Fruit fly (Drosophila melanogaster): ENCODE measurements around the gene CG43085.

CG43085 gene

DNA sequence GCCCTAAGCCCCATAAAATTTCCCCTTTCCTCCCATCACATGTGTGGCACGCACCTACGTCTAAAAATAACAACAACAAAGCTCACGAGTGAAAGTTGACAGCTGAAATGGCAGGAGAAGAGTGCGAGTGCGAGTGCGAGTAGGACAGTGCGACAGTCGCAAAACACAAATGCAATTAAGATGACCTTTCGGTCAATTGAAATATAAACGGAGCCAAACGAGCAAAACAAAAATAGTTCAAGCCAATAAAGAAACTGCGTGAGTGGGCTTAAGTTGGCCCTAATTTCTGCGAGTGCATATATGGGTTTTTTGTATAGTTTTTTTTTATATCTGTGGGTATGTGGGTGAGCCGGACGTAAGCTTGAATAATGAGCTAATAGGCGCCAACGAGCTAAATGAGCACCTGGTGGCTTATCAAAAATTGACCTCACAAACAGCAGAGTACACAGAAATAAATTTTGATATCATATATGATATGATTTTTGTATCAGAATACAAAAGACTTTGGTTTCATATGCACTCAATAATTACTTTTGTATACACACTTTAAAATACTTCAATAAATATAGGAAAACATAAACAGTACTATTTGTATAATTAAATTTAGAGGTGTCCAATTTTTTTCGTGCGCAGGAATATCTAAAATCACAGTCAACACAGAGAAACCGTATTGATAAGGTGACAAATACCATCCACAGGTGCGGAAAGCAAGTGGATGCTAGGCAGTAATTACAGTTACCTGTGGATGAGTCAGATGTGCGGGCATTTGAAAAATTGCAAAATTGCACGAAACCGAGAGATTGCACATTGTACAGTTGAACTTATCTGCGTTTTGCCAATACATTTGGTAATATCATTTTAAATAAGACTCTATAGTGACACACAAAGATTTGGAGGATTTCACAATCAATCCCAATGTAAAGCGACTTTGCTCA, 5.4 kb upstream of the CG43085 start (continued):
- TF ChIP-seq Eip75B (GFP tag; optimal IDR thresholded peaks at IDR 0.05) (no peak), ss (GFP tag; optimal IDR thresholded peaks at IDR 0.05) (no peak), pdm3 (GFP tag; optimal IDR thresholded peaks at IDR 0.05) (no peak), vri (GFP tag; optimal IDR thresholded peaks at IDR 0.05) (peak; percentile 53), CG3919 (GFP tag; optimal IDR thresholded peaks at IDR 0.05) (peak; percentile 13), net (GFP tag; optimal IDR thresholded peaks at IDR 0.05) (no peak), Blimp-1 (GFP tag; optimal IDR thresholded peaks at IDR 0.05) (no peak), fd85E (GFP tag; optimal IDR thresholded peaks at IDR 0.05) (no peak), svp (GFP tag) (peak; percentile 33), CG6163 (GFP tag; IDR thresholded peaks at IDR 0.05) (no peak), Ets96B (tag; optimal IDR thresholded peaks at IDR 0.05) (no peak), spab (GFP tag; optimal IDR thresholded peaks at IDR 0.05) (no peak), Lpt (GFP tag; optimal IDR thresholded peaks at IDR 0.05) (no peak), Sox102F (GFP tag; optimal IDR thresholded peaks at IDR 0.05) (no peak), Eip78C (GFP tag) (peak; percentile 57), OdsH (GFP tag; optimal IDR thresholded peaks at IDR 0.05) (no peak)

DNA sequence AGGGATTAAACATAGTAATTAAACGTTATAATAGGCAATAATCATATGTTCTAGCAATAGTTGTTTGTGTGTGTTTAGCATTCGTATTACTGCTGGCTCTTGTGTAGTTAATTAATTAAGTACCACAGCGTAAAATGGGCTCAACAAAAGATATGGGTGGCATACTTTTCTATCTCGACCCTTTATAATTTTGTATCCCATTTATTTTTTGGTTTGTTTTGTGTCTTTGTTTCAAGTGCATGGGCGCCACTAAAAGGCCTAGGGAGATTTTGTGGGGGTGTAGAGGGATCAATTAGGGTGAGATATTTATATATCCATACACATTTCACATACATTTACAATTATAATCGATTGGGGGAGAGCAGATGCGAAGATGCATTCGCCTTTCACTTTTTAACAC, 1.0 kb upstream of the CG43085 start:
- no peak for TF ChIP-seq CG32006 (GFP tag; optimal IDR thresholded peaks at IDR 0.05)
- TF ChIP-seq svp (GFP tag) = no peak
- TF ChIP-seq CG15336 (GFP tag; IDR thresholded peaks at IDR 0.05) = no peak
- TF ChIP-seq CG11902 (GFP tag; optimal IDR thresholded peaks at IDR 0.05) = no peak

dm6 chr3L:17644906-17645244, 1.7 kb downstream of the CG43085 start, which contains the start of gene Pep:
TSS of gene Pep (minus strand) at chr3L:17645036.
- no peak for TF ChIP-seq CG8632 (GFP tag; optimal IDR thresholded peaks at IDR 0.05)
- peak; percentile 52 for TF ChIP-seq Eip75B (GFP tag; optimal IDR thresholded peaks at IDR 0.05)
- no peak for TF ChIP-seq dac (GFP tag; optimal IDR thresholded peaks at IDR 0.05)
- TF ChIP-seq CG10631 (GFP tag; optimal IDR thresholded peaks at IDR 0.05) = peak; percentile 5
- TF ChIP-seq spab (GFP tag; optimal IDR thresholded peaks at IDR 0.05) = no peak
- no peak for TF ChIP-seq ss (GFP tag; optimal IDR thresholded peaks at IDR 0.05)
- TF ChIP-seq Sox14 (GFP tag; optimal IDR thresholded peaks at IDR 0.05) = peak; percentile 54
- peak; percentile 51 for TF ChIP-seq vri (GFP tag; optimal IDR thresholded peaks at IDR 0.05)
- peak; percentile 18; the same call in 1 of the 3 replicates for TF ChIP-seq CG8119 (GFP tag; IDR thresholded peaks at IDR 0.05)
- peak; percentile 17 for TF ChIP-seq CG6854 (GFP tag; optimal IDR thresholded peaks at IDR 0.05)
- peak; percentile 32 for TF ChIP-seq dsx (GFP tag; optimal IDR thresholded peaks at IDR 0.05; ENCODE audit: poor library complexity, severe bottlenecking)
- TF ChIP-seq CG3032 (tag; optimal IDR thresholded peaks at IDR 0.05) = peak; percentile 24
- TF ChIP-seq fd85E (GFP tag; optimal IDR thresholded peaks at IDR 0.05) = no peak
- TF ChIP-seq CG8319 (GFP tag; optimal IDR thresholded peaks at IDR 0.05) = no peak
- TF ChIP-seq esn (GFP tag; optimal IDR thresholded peaks at IDR 0.05) = peak; percentile 56
- TF ChIP-seq CG34406 (GFP tag; optimal IDR thresholded peaks at IDR 0.05) = no peak
- peak; percentile 14 for TF ChIP-seq cyc (GFP tag; optimal IDR thresholded peaks at IDR 0.05)
- TF ChIP-seq Hr39 (GFP tag; optimal IDR thresholded peaks at IDR 0.05) = peak; percentile 17
- TF ChIP-seq CG10669 (GFP tag; optimal IDR thresholded peaks at IDR 0.05) = no peak
- TF ChIP-seq lz (GFP tag; optimal IDR thresholded peaks at IDR 0.05) = peak; percentile 50
- TF ChIP-seq CG11902 (GFP tag; optimal IDR thresholded peaks at IDR 0.05) = no peak
- TF ChIP-seq CG6792 (GFP tag; optimal IDR thresholded peaks at IDR 0.05) = peak; percentile 7
- TF ChIP-seq Met (GFP tag; optimal IDR thresholded peaks at IDR 0.05) = peak; percentile 35
- TF ChIP-seq Gug (GFP tag; IDR thresholded peaks at IDR 0.05) = no peak
- TF ChIP-seq topi (GFP tag; optimal IDR thresholded peaks at IDR 0.05) = peak; percentile 16
- no peak for TF ChIP-seq CG11294 (GFP tag; IDR thresholded peaks at IDR 0.05)
- no peak for TF ChIP-seq Smox (GFP tag; optimal IDR thresholded peaks at IDR 0.05)
- peak; percentile 55 for TF ChIP-seq svp (GFP tag)
- peak; percentile 0 for TF ChIP-seq achi (GFP tag; optimal IDR thresholded peaks at IDR 0.05)
- peak; percentile 81 for TF ChIP-seq Eip78C (GFP tag)
- TF ChIP-seq pdm3 (GFP tag; optimal IDR thresholded peaks at IDR 0.05) = no peak
- no peak for TF ChIP-seq CG6276 (GFP tag; optimal IDR thresholded peaks at IDR 0.05)
- peak; percentile 56 for TF ChIP-seq CG1621 (tag; optimal IDR thresholded peaks at IDR 0.05)
- TF ChIP-seq Hr4 (GFP tag; optimal IDR thresholded peaks at IDR 0.05) = no peak
- peak; percentile 19 for TF ChIP-seq CG31627 (GFP tag; optimal IDR thresholded peaks at IDR 0.05)
- peak; percentile 36 for TF ChIP-seq Sox102F (GFP tag; optimal IDR thresholded peaks at IDR 0.05)
